Worm (Caenorhabditis elegans) whole organism, L4 larva: Measurements from ENCODE around the gene F22F7.7.

Experiments
- hlh-30 ChIP-seq: sonication (generic microtip); optimal IDR thresholded peaks from 2 replicates; lab custom pipeline; 2017; ENCODE audit warnings: antibody characterized with exemption, mild to moderate bottlenecking, missing genetic modification characterization, missing compliant biosample characterization; ENCODE audit not compliant: insufficient read depth
- mes-2 ChIP-seq: sonication (generic microtip); optimal IDR thresholded peaks from 2 replicates; lab custom pipeline; 2016; ENCODE audit warnings: missing genotype, mild to moderate bottlenecking, missing genetic modification characterization, missing compliant biosample characterization; ENCODE audit not compliant: poor library complexity, severe bottlenecking
- nhr-25 ChIP-seq: sonication (generic microtip); optimal IDR thresholded peaks from 2 replicates; lab custom pipeline; 2017; ENCODE audit warnings: missing genetic modification characterization, mild to moderate bottlenecking, missing compliant biosample characterization, antibody characterized with exemption, moderate library complexity, borderline replicate concordance; ENCODE audit not compliant: insufficient read depth
- nhr-76 ChIP-seq: fragments of 150-350 bp; optimal IDR thresholded peaks from 2 replicates; lab custom pipeline; 2014; ENCODE audit warnings: missing biosample characterization, missing genetic modification characterization
- nhr-77 ChIP-seq: fragments of 150-350 bp; optimal IDR thresholded peaks from 2 replicates; lab custom pipeline; 2014; ENCODE audit warnings: missing biosample characterization, missing genetic modification characterization
- snpc-4 ChIP-seq: fragments of 150-350 bp; optimal IDR thresholded peaks from 2 replicates; lab custom pipeline; 2014; ENCODE audit warnings: missing biosample characterization, missing genetic modification characterization
- ztf-11 ChIP-seq: fragments of 150-350 bp; optimal IDR thresholded peaks from 2 replicates; lab custom pipeline; 2014; ENCODE audit warnings: missing biosample characterization, missing genetic modification characterization

ce11 chrV:2146795-2147194 lies 7.0 kb upstream of the F22F7.7 start, which contains the start of gene srbc-20:
- no peak for TF ChIP-seq ztf-11 (tag; lab: Kevin White, UChicago)
- no peak for TF ChIP-seq nhr-77
- no peak for TF ChIP-seq hlh-30 (tag; lab: Kevin White, UChicago)
- no peak for TF ChIP-seq nhr-76 (tag; lab: Kevin White, UChicago)
- TF ChIP-seq snpc-4 (tag; lab: Kevin White, UChicago): no peak
- TF ChIP-seq nhr-25 (tag; lab: Kevin White, UChicago): no peak
- no peak for TF ChIP-seq mes-2
